Worm (Caenorhabditis elegans) whole organism, late embryonic: ENCODE measurements around the gene B0034.2.
A peak's percentile ranks its signal among the peaks of the same experiment; 100 is the strongest.

Experiments
- T23F11.4 ChIP-seq: fragments of 200-800 bp; sonication (Bioruptor generic); optimal IDR thresholded peaks from 2 replicates; lab custom pipeline; 2018; ENCODE audit warnings: mild to moderate bottlenecking, missing genetic modification characterization, missing compliant biosample characterization
- ceh-14 ChIP-seq: sonication (generic microtip); optimal IDR thresholded peaks from 2 replicates; lab custom pipeline; 2016; ENCODE audit warnings: missing genotype, missing genetic modification characterization, missing compliant biosample characterization
- ceh-2 ChIP-seq: sonication (generic microtip); optimal IDR thresholded peaks from 2 replicates; lab custom pipeline; 2016; ENCODE audit warnings: missing genotype, missing genetic modification characterization, missing compliant biosample characterization
- ceh-24 ChIP-seq: sonication (generic microtip); optimal IDR thresholded peaks from 2 replicates; lab custom pipeline; 2016; ENCODE audit warnings: mild to moderate bottlenecking, missing genetic modification characterization, missing compliant biosample characterization
- ceh-31 ChIP-seq: sonication (generic microtip); optimal IDR thresholded peaks from 2 replicates; lab custom pipeline; 2016; ENCODE audit warnings: missing genetic modification characterization, missing compliant biosample characterization
- ceh-9 ChIP-seq: sonication (generic microtip); optimal IDR thresholded peaks from 2 replicates; lab custom pipeline; 2016; ENCODE audit warnings: mild to moderate bottlenecking, missing genetic modification characterization, inconsistent platforms, missing compliant biosample characterization
- elt-2 ChIP-seq: sonication (generic microtip); optimal IDR thresholded peaks from 2 replicates; lab custom pipeline; 2016; ENCODE audit warnings: missing genetic modification reagents, missing genetic modification characterization, missing compliant biosample characterization
- eyg-1 ChIP-seq: sonication (generic microtip); optimal IDR thresholded peaks from 2 replicates; lab custom pipeline; 2016; ENCODE audit warnings: missing genotype, missing genetic modification characterization, missing compliant biosample characterization
- fax-1 ChIP-seq: sonication (generic microtip); optimal IDR thresholded peaks from 2 replicates; lab custom pipeline; 2016; ENCODE audit warnings: missing genotype, missing genetic modification characterization, missing compliant biosample characterization
- fkh-6 ChIP-seq: sonication (generic microtip); optimal IDR thresholded peaks from 2 replicates; lab custom pipeline; 2016; ENCODE audit warnings: missing genetic modification characterization, missing compliant biosample characterization
- gmeb-2 ChIP-seq: sonication (generic microtip); optimal IDR thresholded peaks from 2 replicates; lab custom pipeline; 2016; ENCODE audit warnings: missing genetic modification characterization, inconsistent platforms, missing compliant biosample characterization
- hlh-8 ChIP-seq: sonication (generic microtip); optimal IDR thresholded peaks from 2 replicates; lab custom pipeline; 2016; ENCODE audit warnings: missing genotype, missing genetic modification characterization, missing compliant biosample characterization
- madf-2 ChIP-seq: sonication (generic microtip); optimal IDR thresholded peaks from 2 replicates; lab custom pipeline; 2017; ENCODE audit warnings: missing genetic modification characterization, missing compliant biosample characterization
- nfya-1 ChIP-seq: sonication (generic microtip); optimal IDR thresholded peaks from 2 replicates; lab custom pipeline; 2017; ENCODE audit warnings: missing genetic modification characterization, mild to moderate bottlenecking, missing compliant biosample characterization, antibody characterized with exemption, moderate library complexity
- npax-4 ChIP-seq: sonication (generic microtip); optimal IDR thresholded peaks from 2 replicates; lab custom pipeline; 2016; ENCODE audit warnings: missing genetic modification characterization, missing compliant biosample characterization
- pag-3 ChIP-seq: sonication (generic microtip); optimal IDR thresholded peaks from 2 replicates; lab custom pipeline; 2016; ENCODE audit warnings: missing compliant biosample characterization, missing genetic modification characterization, borderline replicate concordance
- pax-1 ChIP-seq: fragments of 150-350 bp; optimal IDR thresholded peaks from 2 replicates; lab custom pipeline; 2014; ENCODE audit warnings: missing biosample characterization, missing genetic modification characterization
- pqm-1 ChIP-seq: sonication (generic microtip); optimal IDR thresholded peaks from 2 replicates; lab custom pipeline; 2016; ENCODE audit warnings: missing genetic modification characterization, missing compliant biosample characterization
- pros-1 ChIP-seq: fragments of 150-350 bp; optimal IDR thresholded peaks from 2 replicates; lab custom pipeline; 2014; ENCODE audit warnings: missing biosample characterization, missing genetic modification reagents, missing genetic modification characterization
- ref-2 ChIP-seq: sonication (generic microtip); optimal IDR thresholded peaks from 2 replicates; lab custom pipeline; 2016; ENCODE audit warnings: missing genetic modification characterization, missing compliant biosample characterization
- rnt-1 ChIP-seq: sonication (generic microtip); optimal IDR thresholded peaks from 2 replicates; lab custom pipeline; 2016; ENCODE audit warnings: missing genetic modification characterization, missing compliant biosample characterization
- sox-2 ChIP-seq: fragments of 200-800 bp; sonication (Bioruptor generic); IDR thresholded peaks from 2 replicates; pipeline ENCODE4 v1.3.6; 2022; ENCODE audit warnings: missing genetic modification reagents, missing genetic modification characterization, missing compliant biosample characterization
- sox-4 ChIP-seq: sonication (generic microtip); optimal IDR thresholded peaks from 2 replicates; lab custom pipeline; 2017; ENCODE audit warnings: mild to moderate bottlenecking, missing genetic modification characterization, inconsistent platforms, missing compliant biosample characterization
- tbx-7 ChIP-seq: sonication (generic microtip); optimal IDR thresholded peaks from 2 replicates; lab custom pipeline; 2016; ENCODE audit warnings: missing genotype, missing genetic modification characterization, missing compliant biosample characterization
- unc-42 ChIP-seq: sonication (generic microtip); optimal IDR thresholded peaks from 2 replicates; lab custom pipeline; 2016; ENCODE audit warnings: missing genotype, missing genetic modification characterization, missing compliant biosample characterization
- unc-55 ChIP-seq: sonication (generic microtip); optimal IDR thresholded peaks from 2 replicates; lab custom pipeline; 2017; ENCODE audit warnings: missing biosample characterization, missing genetic modification reagents, missing genetic modification characterization
- unc-86 ChIP-seq: sonication (generic microtip); optimal IDR thresholded peaks from 2 replicates; lab custom pipeline; 2016; ENCODE audit warnings: missing genetic modification characterization, missing compliant biosample characterization
- zip-5 ChIP-seq: sonication (generic microtip); optimal IDR thresholded peaks from 2 replicates; lab custom pipeline; 2016; ENCODE audit warnings: missing genetic modification characterization, missing compliant biosample characterization
- ztf-16 ChIP-seq: sonication (generic microtip); optimal IDR thresholded peaks from 2 replicates; lab custom pipeline; 2017; ENCODE audit warnings: missing genetic modification characterization, missing compliant biosample characterization

The B0034.2 gene

DNA sequence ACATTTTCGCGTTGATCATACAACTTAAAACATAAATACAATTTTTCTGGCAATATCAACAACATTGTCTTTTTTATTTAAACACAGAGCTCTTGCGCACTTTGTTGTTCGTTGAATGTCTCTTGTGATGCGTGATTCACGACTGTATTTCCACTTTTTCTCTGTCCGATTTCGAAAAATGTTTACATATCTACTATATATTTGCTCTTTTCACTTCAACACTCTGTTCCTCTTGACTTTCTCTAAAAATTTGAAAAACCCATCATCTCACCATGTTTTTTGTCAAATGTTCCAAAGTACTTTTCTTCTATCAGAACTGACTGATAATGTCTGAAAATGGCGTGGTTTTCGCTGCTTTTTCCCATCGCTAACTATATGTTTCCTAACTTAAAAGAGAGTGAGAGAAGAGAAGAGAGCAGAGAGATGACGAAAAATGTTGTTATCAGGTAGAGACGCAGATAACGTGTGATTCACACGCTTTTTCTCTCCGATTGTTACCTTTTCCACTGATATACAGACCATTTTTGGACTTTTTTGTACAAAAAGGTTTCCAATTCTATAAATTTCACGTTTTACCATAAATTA is 32.1 kb downstream of the B0034.2 start:
- TF ChIP-seq eyg-1 (tag; lab: Kevin White, UChicago), result no peak
- TF ChIP-seq elt-2 (tag; lab: Kevin White, UChicago), result peak; percentile 69

DNA sequence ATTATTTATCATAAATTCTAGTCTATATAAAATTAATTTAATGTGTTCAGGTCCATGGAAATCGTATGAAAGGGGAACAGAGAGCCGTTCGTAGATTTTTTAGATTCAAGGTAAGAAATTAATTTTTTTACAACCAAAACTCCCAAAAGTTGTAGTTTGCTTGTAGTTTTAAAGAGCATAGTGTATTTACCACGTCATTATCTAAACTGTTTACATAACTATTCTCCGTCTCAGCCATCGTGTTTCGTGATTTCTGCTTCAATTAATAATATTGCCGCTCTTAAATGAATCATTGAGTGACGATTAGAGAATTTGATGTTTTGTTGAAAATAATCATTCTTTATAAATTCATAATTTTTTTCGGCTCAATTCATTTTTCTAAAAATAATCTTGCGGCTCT is 32.9 kb downstream of the B0034.2 start, which contains the start of gene cgt-3:
TSS of gene cgt-3 (plus strand) at position 51 of the 400 bp plus-strand sequence.
- TF ChIP-seq rnt-1 (tag; lab: Kevin White, UChicago) (no peak), sox-4 (tag; lab: Kevin White, UChicago) (no peak), unc-86 (tag; lab: Kevin White, UChicago) (no peak), T23F11.4 (GFP tag; lab: Kevin White, UChicago) (no peak), sox-2 (GFP tag; lab: Robert Waterston, UW) (no peak), ceh-2 (tag; lab: Kevin White, UChicago) (no peak), fkh-6 (tag; lab: Kevin White, UChicago) (no peak), madf-2 (tag; lab: Kevin White, UChicago) (no peak), tbx-7 (tag; lab: Kevin White, UChicago) (no peak), elt-2 (tag; lab: Kevin White, UChicago) (no peak), zip-5 (tag; lab: Kevin White, UChicago) (no peak)

DNA sequence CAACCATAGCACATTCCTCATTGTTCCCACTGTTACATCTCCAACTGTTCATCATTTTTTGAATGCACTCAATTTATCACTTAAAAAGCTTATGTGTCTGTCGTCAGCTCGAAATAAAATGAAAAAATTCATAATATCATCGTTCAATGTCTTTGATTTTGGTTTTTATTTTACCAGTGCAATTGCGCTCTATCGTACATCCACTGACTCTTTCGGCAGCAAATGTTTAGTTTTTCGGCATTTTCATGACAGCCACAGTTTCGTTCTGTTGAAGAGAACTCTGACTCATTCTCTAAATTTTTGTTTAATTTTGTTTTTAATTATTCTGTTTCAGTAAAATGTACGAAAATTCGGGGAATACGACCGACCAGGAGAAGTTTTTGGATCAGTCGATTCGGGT is 36.7 kb downstream of the B0034.2 start, which contains the start of gene vps-35:
TSS of gene vps-35 (plus strand) at position 335 of the 400 bp plus-strand sequence.
- TF ChIP-seq ceh-31, result peak; percentile 39
- TF ChIP-seq nfya-1 (tag; lab: Kevin White, UChicago), result no peak
- no peak for TF ChIP-seq hlh-8 (tag; lab: Kevin White, UChicago)
- TF ChIP-seq, all 69 proteins: peak for 1

DNA sequence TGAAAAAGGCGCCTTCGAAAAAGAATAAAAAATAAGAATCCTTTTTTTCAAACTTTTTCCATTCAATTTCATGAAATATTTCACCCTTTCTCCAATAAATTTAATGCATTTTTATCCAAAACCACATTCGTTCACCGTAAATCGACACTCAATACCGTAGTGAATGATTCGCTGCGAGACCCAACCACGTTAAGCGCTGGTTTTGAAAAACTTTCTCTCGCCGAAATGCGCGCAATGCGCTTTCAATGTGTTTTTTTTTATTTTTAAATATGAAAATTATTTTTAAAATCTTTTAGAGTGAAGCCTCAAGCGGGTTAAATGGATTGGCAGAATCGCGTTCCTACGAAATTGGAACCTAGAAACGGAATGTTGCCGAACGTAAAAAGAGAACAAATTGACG is 37.9 kb downstream of the B0034.2 start, which contains the start of gene F59G1.8:
TSS of gene F59G1.8 (plus strand) at position 293 of the 400 bp plus-strand sequence.
- TF ChIP-seq ztf-16, result no peak
- no peak for TF ChIP-seq ceh-24 (tag; lab: Kevin White, UChicago)
- no peak for TF ChIP-seq fkh-6 (tag; lab: Kevin White, UChicago)
- no peak for TF ChIP-seq sox-2 (GFP tag; lab: Robert Waterston, UW)
- TF ChIP-seq ceh-9 (tag; lab: Kevin White, UChicago), result no peak
- TF ChIP-seq ceh-2 (tag; lab: Kevin White, UChicago), result no peak
- no peak for TF ChIP-seq pag-3 (tag; lab: Kevin White, UChicago)
- TF ChIP-seq tbx-7 (tag; lab: Kevin White, UChicago), result no peak
- no peak for TF ChIP-seq unc-42 (tag; lab: Kevin White, UChicago)
- no peak for TF ChIP-seq rnt-1 (tag; lab: Kevin White, UChicago)
- no peak for TF ChIP-seq gmeb-2 (tag; lab: Kevin White, UChicago)
- TF ChIP-seq pros-1 (tag; lab: Kevin White, UChicago), result no peak
- TF ChIP-seq ref-2 (tag; lab: Kevin White, UChicago), result no peak
- TF ChIP-seq unc-55 (GFP tag; lab: Kevin White, UChicago), result no peak

DNA sequence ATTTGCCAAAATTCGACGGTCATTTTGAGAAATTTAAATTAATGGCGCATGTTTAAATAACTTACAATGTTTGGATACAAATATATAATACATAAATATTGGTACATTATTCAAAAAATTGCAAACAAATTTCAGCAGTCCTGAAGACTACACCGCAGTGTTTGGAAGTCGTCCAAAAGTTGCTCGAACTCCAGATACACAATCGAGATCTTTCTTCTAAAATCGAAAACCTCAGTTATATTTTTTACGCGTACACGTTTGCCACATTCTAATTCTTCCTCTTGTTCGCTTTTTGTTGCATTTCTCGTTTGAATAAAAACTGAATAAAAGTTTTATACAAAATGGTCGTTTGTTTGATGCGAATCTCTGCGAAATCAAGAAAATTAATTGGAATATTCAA is 39.9 kb downstream of the B0034.2 start, which contains the start of gene tsp-18:
TSS of gene tsp-18 (plus strand) at position 301 of the 400 bp plus-strand sequence.
- no peak for TF ChIP-seq pax-1 (tag; lab: Kevin White, UChicago)
- no peak for TF ChIP-seq pqm-1
- TF ChIP-seq ceh-14 (tag; lab: Kevin White, UChicago), result no peak
- no peak for TF ChIP-seq ref-2 (tag; lab: Kevin White, UChicago)

DNA sequence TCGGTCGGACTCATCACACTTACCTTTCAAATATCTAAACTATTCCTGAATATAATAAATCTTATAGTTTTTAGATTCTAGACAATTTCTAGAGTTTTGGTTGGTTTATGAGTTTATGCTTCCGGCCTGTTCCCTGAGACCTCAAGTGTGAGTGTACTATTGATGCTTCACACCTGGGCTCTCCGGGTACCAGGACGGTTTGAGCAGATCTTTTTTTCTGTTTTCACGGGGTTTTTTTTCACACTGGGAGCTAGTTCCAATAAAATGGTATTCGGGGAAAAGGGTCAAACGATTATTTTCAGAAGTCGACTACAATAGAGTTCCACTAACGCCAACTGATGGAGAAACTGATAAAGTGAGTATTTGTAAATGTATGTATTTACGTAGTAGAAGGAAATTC is 42.0 kb downstream of the B0034.2 start:
- TF ChIP-seq npax-4 (no peak), fax-1 (tag; lab: Kevin White, UChicago) (no peak)
